Fruit fly (Drosophila melanogaster): Measurements from ENCODE around the gene CG31922.

CG31922 gene

DNA sequence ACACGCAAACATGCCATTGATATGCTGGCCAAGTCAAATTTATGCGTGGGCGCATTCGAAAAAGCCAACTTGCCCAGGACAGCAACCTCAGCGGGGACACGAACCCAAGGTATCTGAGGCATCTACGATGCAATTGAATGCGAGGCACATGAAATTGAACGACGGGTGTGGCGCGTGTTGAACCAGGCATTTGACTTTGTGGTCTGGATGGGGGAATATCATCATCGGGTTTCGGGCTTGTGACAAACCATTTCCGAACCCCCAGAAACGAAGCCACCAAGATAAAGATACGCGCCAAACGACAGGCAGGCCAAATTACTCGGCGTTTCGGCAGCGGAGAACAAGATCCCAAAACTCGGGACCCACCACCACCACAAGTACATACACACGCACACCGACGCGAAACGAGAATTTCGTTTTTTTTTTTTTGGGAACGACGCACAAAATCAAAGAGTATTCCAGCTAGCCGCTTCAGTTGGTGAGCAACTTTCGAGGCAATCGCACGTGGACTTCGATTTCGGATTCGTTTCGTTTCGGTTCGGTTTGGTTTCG is 27.2 kb upstream of the CG31922 start, which contains the start of gene MFS3 (continued):
- peak; percentile 19 for TF ChIP-seq CG3919 (GFP tag; optimal IDR thresholded peaks at IDR 0.05)
- TF ChIP-seq achi (GFP tag; optimal IDR thresholded peaks at IDR 0.05), result no peak
- TF ChIP-seq CG10631 (GFP tag; optimal IDR thresholded peaks at IDR 0.05), result no peak
- TF ChIP-seq CG6854 (GFP tag; optimal IDR thresholded peaks at IDR 0.05), result peak; percentile 58
- no peak for TF ChIP-seq spab (GFP tag; optimal IDR thresholded peaks at IDR 0.05)
- no peak for TF ChIP-seq CG11902 (GFP tag; optimal IDR thresholded peaks at IDR 0.05)
- TF ChIP-seq Blimp-1 (GFP tag; optimal IDR thresholded peaks at IDR 0.05), result no peak
- no peak for TF ChIP-seq pdm3 (GFP tag; optimal IDR thresholded peaks at IDR 0.05)
- no peak for TF ChIP-seq OdsH (GFP tag; optimal IDR thresholded peaks at IDR 0.05)
- no peak for TF ChIP-seq Sox102F (GFP tag; optimal IDR thresholded peaks at IDR 0.05)
- no peak for TF ChIP-seq CG8119 (GFP tag; IDR thresholded peaks at IDR 0.05)
- no peak for TF ChIP-seq CG9139 (GFP tag; optimal IDR thresholded peaks at IDR 0.05)
- TF ChIP-seq fkh (GFP tag; optimal IDR thresholded peaks at IDR 0.05), result no peak
- TF ChIP-seq topi (GFP tag; optimal IDR thresholded peaks at IDR 0.05), result no peak
- no peak for TF ChIP-seq Hr39 (GFP tag; optimal IDR thresholded peaks at IDR 0.05)
- TF ChIP-seq CG15336 (GFP tag; IDR thresholded peaks at IDR 0.05), result 0 out of 2 replicates have a peak, but pooled peaks have one; percentile 17
- TF ChIP-seq CG11294 (GFP tag; IDR thresholded peaks at IDR 0.05), result no peak
- peak; percentile 28 for TF ChIP-seq Met (GFP tag; optimal IDR thresholded peaks at IDR 0.05)
- TF ChIP-seq eg (GFP tag; IDR thresholded peaks at IDR 0.05), result no peak
- TF ChIP-seq net (GFP tag; optimal IDR thresholded peaks at IDR 0.05), result peak; percentile 19
- TF ChIP-seq CG6276 (GFP tag; optimal IDR thresholded peaks at IDR 0.05), result peak; percentile 89
- TF ChIP-seq Hr38 (GFP tag; optimal IDR thresholded peaks at IDR 0.05), result no peak

DNA sequence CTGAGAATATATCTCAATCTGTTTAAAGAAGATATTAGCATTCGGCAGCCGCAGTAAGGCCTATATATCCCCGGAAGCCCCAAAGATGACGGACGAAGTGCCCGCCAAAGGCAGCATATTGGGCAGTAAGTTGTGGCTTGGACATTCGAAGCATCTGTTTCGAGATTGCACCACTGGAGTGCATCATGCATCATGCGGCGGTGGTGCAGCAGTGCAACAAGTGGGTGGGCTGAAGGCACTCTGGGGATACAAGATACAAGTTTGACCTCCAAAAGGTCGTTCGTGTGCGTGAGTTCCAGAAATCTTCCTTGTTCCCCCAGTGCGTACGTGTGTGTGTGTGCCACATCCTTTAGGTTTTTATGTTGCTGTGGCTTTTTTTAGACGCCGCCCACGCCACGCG is 26.7 kb upstream of the CG31922 start:
- TF ChIP-seq CG11294 (GFP tag; IDR thresholded peaks at IDR 0.05), result no peak
- no peak for TF ChIP-seq net (GFP tag; optimal IDR thresholded peaks at IDR 0.05)
- TF ChIP-seq topi (GFP tag; optimal IDR thresholded peaks at IDR 0.05), result no peak
- TF ChIP-seq CG6808 (GFP tag; optimal IDR thresholded peaks at IDR 0.05), result no peak
- TF ChIP-seq Sox14 (GFP tag; optimal IDR thresholded peaks at IDR 0.05), result no peak

DNA sequence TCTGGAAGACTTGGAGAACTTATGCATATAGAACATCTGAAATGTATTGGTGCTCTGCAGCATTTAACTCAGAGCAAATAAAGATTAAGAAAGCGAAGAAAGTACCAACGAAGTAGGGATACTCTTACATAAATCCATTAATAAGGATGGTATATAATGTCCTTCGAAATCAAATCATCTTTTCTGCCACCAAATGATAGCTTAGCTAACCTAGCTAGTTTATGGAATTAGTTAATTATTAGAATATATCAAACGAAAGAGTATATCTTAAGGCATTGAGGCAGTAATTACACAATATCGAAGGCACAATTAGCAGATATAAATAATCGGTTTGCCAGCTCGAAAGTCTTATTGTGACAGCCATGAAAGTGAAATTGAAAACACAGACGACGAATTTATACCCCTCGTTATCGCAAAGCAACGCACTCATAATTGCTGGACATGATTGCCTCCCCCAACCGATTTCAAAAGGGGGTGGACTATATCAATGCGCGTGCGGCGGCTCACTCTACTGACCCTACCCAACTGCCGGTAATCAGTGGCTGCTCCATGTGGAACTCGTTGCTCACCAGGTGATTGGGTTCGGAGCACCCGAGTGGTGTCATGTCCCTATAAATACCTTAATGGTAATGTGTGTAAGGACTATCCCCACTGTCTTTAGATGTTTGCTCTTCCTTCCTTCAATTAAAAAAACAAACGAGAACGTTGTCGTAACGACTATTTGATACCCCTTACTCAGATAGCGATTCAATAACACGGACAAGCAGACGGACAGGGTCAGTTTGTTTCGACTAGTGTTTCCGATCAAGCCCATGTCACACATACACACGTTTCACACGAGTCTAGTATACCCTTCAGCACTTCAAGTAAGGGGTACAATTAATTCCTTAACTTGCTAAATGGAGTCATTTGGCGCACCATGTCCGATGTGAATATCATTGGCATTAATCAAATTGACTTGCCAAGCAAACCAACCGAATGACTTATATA is 25.3 kb upstream of the CG31922 start:
- TF ChIP-seq CG6276 (GFP tag; optimal IDR thresholded peaks at IDR 0.05) (no peak), fd59A (GFP tag; optimal IDR thresholded peaks at IDR 0.05) (peak; percentile 45), CG7368 (GFP tag; optimal IDR thresholded peaks at IDR 0.05) (peak; percentile 60), net (GFP tag; optimal IDR thresholded peaks at IDR 0.05) (peak; percentile 55), CG8632 (GFP tag; optimal IDR thresholded peaks at IDR 0.05) (peak; percentile 69), lz (GFP tag; optimal IDR thresholded peaks at IDR 0.05) (peak; percentile 91), fkh (GFP tag; optimal IDR thresholded peaks at IDR 0.05) (no peak), Hr4 (GFP tag; optimal IDR thresholded peaks at IDR 0.05) (no peak), pdm3 (GFP tag; optimal IDR thresholded peaks at IDR 0.05) (peak; percentile 83), Met (GFP tag; optimal IDR thresholded peaks at IDR 0.05) (peak; percentile 92), CG15336 (GFP tag; IDR thresholded peaks at IDR 0.05) (peak; percentile 61), CG10631 (GFP tag; optimal IDR thresholded peaks at IDR 0.05) (peak; percentile 62), achi (GFP tag; optimal IDR thresholded peaks at IDR 0.05) (peak; percentile 74), Lpt (GFP tag; optimal IDR thresholded peaks at IDR 0.05) (peak; percentile 13), CG8119 (GFP tag; IDR thresholded peaks at IDR 0.05) (peak; percentile 64), Smox (GFP tag; optimal IDR thresholded peaks at IDR 0.05) (peak; percentile 89), CG11762 (GFP tag; optimal IDR thresholded peaks at IDR 0.05; ENCODE audit: insufficient read depth) (peak; percentile 49), Eip93F (GFP tag; optimal IDR thresholded peaks at IDR 0.05) (peak; percentile 93), CG16779 (tag; optimal IDR thresholded peaks at IDR 0.05) (no peak), CG11294 (GFP tag; IDR thresholded peaks at IDR 0.05) (peak; percentile 32; the same call in 1 of the 2 replicates), esn (GFP tag; optimal IDR thresholded peaks at IDR 0.05) (peak; percentile 94), cyc (GFP tag; optimal IDR thresholded peaks at IDR 0.05) (peak; percentile 91), Ets96B (tag; optimal IDR thresholded peaks at IDR 0.05) (peak; percentile 68), CG10669 (GFP tag; optimal IDR thresholded peaks at IDR 0.05) (peak; percentile 65), CG1621 (tag; optimal IDR thresholded peaks at IDR 0.05) (peak; percentile 52), CG8319 (GFP tag; optimal IDR thresholded peaks at IDR 0.05) (peak; percentile 58), Blimp-1 (GFP tag; optimal IDR thresholded peaks at IDR 0.05) (peak; percentile 84), spab (GFP tag; optimal IDR thresholded peaks at IDR 0.05) (peak; percentile 45), fd85E (GFP tag; optimal IDR thresholded peaks at IDR 0.05) (no peak), Sox14 (GFP tag; optimal IDR thresholded peaks at IDR 0.05) (peak; percentile 87), CG6854 (GFP tag; optimal IDR thresholded peaks at IDR 0.05) (peak; percentile 53), CG11902 (GFP tag; optimal IDR thresholded peaks at IDR 0.05) (peak; percentile 65), svp (GFP tag) (peak; percentile 95), Hr39 (GFP tag; optimal IDR thresholded peaks at IDR 0.05) (peak; percentile 94)
